Worm (Caenorhabditis elegans): ENCODE results near the gene C17B7.3.

Gene C17B7.3

ce11 chrV:3315308-3315707, 27.3 kb upstream of the C17B7.3 start, which contains the start of gene arrd-19 (continued):
- TF ChIP-seq nhr-27 (tag; optimal IDR thresholded peaks at IDR 0.05): no peak
- TF ChIP-seq sptf-2 (GFP tag; optimal IDR thresholded peaks at IDR 0.05): no peak
- TF ChIP-seq Y53F4B.3 (GFP tag; IDR thresholded peaks at IDR 0.05): no peak
- TF ChIP-seq aptf-2 (GFP tag; conservative IDR thresholded peaks at IDR 0.05): no peak
- TF ChIP-seq cebp-2 (GFP tag; IDR thresholded peaks at IDR 0.05): no peak
- TF ChIP-seq madf-6 (GFP tag; IDR thresholded peaks at IDR 0.05): no peak
- no peak for TF ChIP-seq Y67H2A.10 (GFP tag; conservative IDR thresholded peaks at IDR 0.05)
- no peak for TF ChIP-seq rec-8 (tag; optimal IDR thresholded peaks at IDR 0.05)
- no peak for TF ChIP-seq mel-28 (tag; optimal IDR thresholded peaks at IDR 0.05; ENCODE audit: borderline replicate concordance)
- no peak for TF ChIP-seq sdz-38 (tag; optimal IDR thresholded peaks at IDR 0.05)
- TF ChIP-seq ztf-26 (tag; optimal IDR thresholded peaks at IDR 0.05): peak; percentile 21
- TF ChIP-seq madf-3 (GFP tag; IDR thresholded peaks at IDR 0.05): no peak; the same call in 1 of the 2 replicates
- no peak for TF ChIP-seq bed-1 (GFP tag; IDR thresholded peaks at IDR 0.05)
- TF ChIP-seq K11D2.4 (GFP tag; IDR thresholded peaks at IDR 0.05): no peak
- TF ChIP-seq dpl-1 (GFP tag; optimal IDR thresholded peaks at IDR 0.05): no peak
- peak; percentile 73 for TF ChIP-seq nhr-80 (tag; optimal IDR thresholded peaks at IDR 0.05)
- TF ChIP-seq T26A5.8 (tag; optimal IDR thresholded peaks at IDR 0.05): no peak
- no peak for TF ChIP-seq die-1 (tag; optimal IDR thresholded peaks at IDR 0.05)
- no peak for TF ChIP-seq F55B11.4 (tag; optimal IDR thresholded peaks at IDR 0.05; ENCODE audit: borderline replicate concordance, insufficient read depth)
- no peak for TF ChIP-seq repo-1 (tag; optimal IDR thresholded peaks at IDR 0.05)
- peak; percentile 63 for TF ChIP-seq ceh-27 (GFP tag; optimal IDR thresholded peaks at IDR 0.05)
- no peak for TF ChIP-seq gei-17 (GFP tag; optimal IDR thresholded peaks at IDR 0.05)
- no peak for TF ChIP-seq ztf-25 (GFP tag; IDR thresholded peaks at IDR 0.05)
- peak; percentile 69 for TF ChIP-seq F22D6.2 (tag; optimal IDR thresholded peaks at IDR 0.05)
- no peak for TF ChIP-seq snpc-4 (GFP tag; optimal IDR thresholded peaks at IDR 0.05)
- peak in 2 of 4 experiments; percentile 5 to 10 for TF ChIP-seq snpc-4 (tag; optimal IDR thresholded peaks at IDR 0.05)
- TF ChIP-seq let-526 (GFP tag; IDR thresholded peaks at IDR 0.05): peak; percentile 57; the same call in 1 of the 2 replicates
- TF ChIP-seq mxl-1 (tag; optimal IDR thresholded peaks at IDR 0.05): no peak
- no peak for TF ChIP-seq B0019.2 (GFP tag; conservative IDR thresholded peaks at IDR 0.05)
- TF ChIP-seq egl-44 (GFP tag; IDR thresholded peaks at IDR 0.05): no peak
- no peak for TF ChIP-seq Y95B8A.8 (GFP tag; IDR thresholded peaks at IDR 0.05)
- TF ChIP-seq ama-1 (optimal IDR thresholded peaks at IDR 0.05): no peak
- TF ChIP-seq ama-1 (GFP tag; optimal IDR thresholded peaks at IDR 0.05): no peak
- TF ChIP-seq hmg-20 (GFP tag; IDR thresholded peaks at IDR 0.05): peak; percentile 52; the same call in 1 of the 2 replicates
- TF ChIP-seq K12H6.12 (tag; optimal IDR thresholded peaks at IDR 0.05): peak; percentile 52
- TF ChIP-seq mcd-1 (GFP tag; IDR thresholded peaks at IDR 0.05): no peak; the same call in 1 of the 2 replicates
- TF ChIP-seq Y53G8AR.9 (GFP tag; conservative IDR thresholded peaks at IDR 0.05): peak; percentile 47; the same call in 1 of the 2 replicates
- TF ChIP-seq chd-7 (tag; optimal IDR thresholded peaks at IDR 0.05): peak; percentile 8
- no peak for TF ChIP-seq F37B4.10 (GFP tag; IDR thresholded peaks at IDR 0.05)
- TF ChIP-seq ztf-3 (GFP tag; optimal IDR thresholded peaks at IDR 0.05): no peak
- TF ChIP-seq tbp1 (GFP tag; optimal IDR thresholded peaks at IDR 0.05): peak; percentile 36
- no peak for TF ChIP-seq let-607 (tag; optimal IDR thresholded peaks at IDR 0.05)
- peak; percentile 32 for TF ChIP-seq lin-54 (GFP tag; optimal IDR thresholded peaks at IDR 0.05)
- no peak for TF ChIP-seq ztf-22 (GFP tag; optimal IDR thresholded peaks at IDR 0.05)
- TF ChIP-seq nhr-90 (tag; optimal IDR thresholded peaks at IDR 0.05): no peak
- TF ChIP-seq dpff-1 (tag; optimal IDR thresholded peaks at IDR 0.05): no peak
- TF ChIP-seq zfh-2 (GFP tag; conservative IDR thresholded peaks at IDR 0.05): peak; percentile 49; the same call in 1 of the 2 replicates
- TF ChIP-seq rpc-1 (optimal IDR thresholded peaks at IDR 0.05): no peak
- no peak for TF ChIP-seq rpc-1 (tag; optimal IDR thresholded peaks at IDR 0.05)
- TF ChIP-seq snpc-1.1 (tag; optimal IDR thresholded peaks at IDR 0.05; ENCODE audit: insufficient read depth): no peak

All from whole organism, young adult.